Worm (Caenorhabditis elegans) whole organism, mixed stage, embryonic: ENCODE data around the gene F55A11.7.

Source experiments
- M03D4.4 ChIP-seq: sonication (generic microtip); optimal IDR thresholded peaks from 2 replicates; lab custom pipeline; 2017; ENCODE audit warnings: mild to moderate bottlenecking, missing genetic modification characterization, missing compliant biosample characterization
- ceh-83 ChIP-seq: fragments of 200-800 bp; sonication (Bioruptor generic); optimal IDR thresholded peaks from 2 replicates; lab custom pipeline; 2018; ENCODE audit warnings: mild to moderate bottlenecking, missing genetic modification characterization, missing compliant biosample characterization
- ces-1 ChIP-seq: fragments of 150-350 bp; optimal IDR thresholded peaks from 2 replicates; lab custom pipeline; 2014; ENCODE audit warnings: missing biosample characterization, missing genetic modification reagents, missing genetic modification characterization
- drap-1 ChIP-seq: fragments of 200-800 bp; sonication (Bioruptor generic); optimal IDR thresholded peaks from 3 replicates; lab custom pipeline; 2018; ENCODE audit warnings: mild to moderate bottlenecking, missing genetic modification characterization, missing compliant biosample characterization
- elt-1 ChIP-seq: sonication (generic microtip); optimal IDR thresholded peaks from 2 replicates; lab custom pipeline; 2017; ENCODE audit warnings: missing genetic modification characterization, mild to moderate bottlenecking, missing compliant biosample characterization, antibody characterized with exemption, moderate library complexity, borderline replicate concordance; ENCODE audit not compliant: insufficient read depth
- elt-3 ChIP-seq: fragments of 150-350 bp; optimal IDR thresholded peaks from 2 replicates; lab custom pipeline; 2014; ENCODE audit warnings: missing biosample characterization, missing genetic modification characterization
- flh-1 ChIP-seq: fragments of 200-800 bp; sonication (Bioruptor generic); optimal IDR thresholded peaks from 2 replicates; lab custom pipeline; 2018; ENCODE audit warnings: mild to moderate bottlenecking, missing genetic modification characterization, moderate library complexity, missing compliant biosample characterization
- ham-2 ChIP-seq: fragments of 200-800 bp; sonication (Bioruptor generic); optimal IDR thresholded peaks from 2 replicates; lab custom pipeline; 2018; ENCODE audit warnings: mild to moderate bottlenecking, missing genetic modification characterization, missing compliant biosample characterization
- hlh-1 ChIP-seq: fragments of 150-350 bp; optimal IDR thresholded peaks from 2 replicates; lab custom pipeline; 2014; ENCODE audit warnings: missing biosample characterization, missing genetic modification reagents, missing genetic modification characterization
- lin-32 ChIP-seq: fragments of 200-800 bp; sonication (Bioruptor generic); optimal IDR thresholded peaks from 2 replicates; lab custom pipeline; 2018; ENCODE audit warnings: mild to moderate bottlenecking, missing genetic modification characterization, missing compliant biosample characterization
- mab-5 ChIP-seq: fragments of 150-350 bp; optimal IDR thresholded peaks from 2 replicates; lab custom pipeline; 2014; ENCODE audit warnings: missing biosample characterization, missing genetic modification characterization
- mep-1 ChIP-seq: fragments of 150-350 bp; optimal IDR thresholded peaks from 2 replicates; lab custom pipeline; 2017; ENCODE audit warnings: missing biosample characterization, missing genetic modification reagents, missing genetic modification characterization, inconsistent platforms
- mls-2 ChIP-seq: sonication (generic microtip); optimal IDR thresholded peaks from 2 replicates; lab custom pipeline; 2016; ENCODE audit warnings: mild to moderate bottlenecking, missing genetic modification characterization, moderate library complexity, missing compliant biosample characterization
- nhr-12 ChIP-seq: fragments of 150-350 bp; optimal IDR thresholded peaks from 2 replicates; lab custom pipeline; 2014; ENCODE audit warnings: missing biosample characterization, missing genetic modification characterization
- nhr-2 ChIP-seq: fragments of 150-350 bp; optimal IDR thresholded peaks from 2 replicates; lab custom pipeline; 2014; ENCODE audit warnings: missing biosample characterization, missing genetic modification characterization
- nhr-237 ChIP-seq: fragments of 150-350 bp; optimal IDR thresholded peaks from 2 replicates; lab custom pipeline; 2014; ENCODE audit warnings: missing biosample characterization, missing genetic modification characterization
- nhr-76 ChIP-seq: sonication (generic microtip); optimal IDR thresholded peaks from 2 replicates; lab custom pipeline; 2017; ENCODE audit warnings: missing biosample characterization, missing genetic modification characterization
- pha-4 ChIP-seq: fragments of 150-350 bp; optimal IDR thresholded peaks from 2 replicates; lab custom pipeline; 2018; ENCODE audit warnings: missing biosample characterization, missing genetic modification reagents, missing genetic modification characterization
- sem-2 ChIP-seq: fragments of 200-800 bp; sonication (Bioruptor generic); optimal IDR thresholded peaks from 2 replicates; lab custom pipeline; 2018; ENCODE audit warnings: mild to moderate bottlenecking, missing genetic modification characterization, missing compliant biosample characterization
- snpc-4 ChIP-seq: fragments of 150-350 bp; optimal IDR thresholded peaks from 2 replicates; lab custom pipeline; 2014; ENCODE audit warnings: missing biosample characterization, missing genetic modification characterization
- sptf-1 ChIP-seq: sonication (generic microtip); optimal IDR thresholded peaks from 2 replicates; lab custom pipeline; 2017; ENCODE audit warnings: mild to moderate bottlenecking, missing genetic modification characterization, moderate library complexity, missing compliant biosample characterization
- tbx-8 ChIP-seq: fragments of 200-800 bp; sonication (Bioruptor generic); optimal IDR thresholded peaks from 2 replicates; lab custom pipeline; 2018; ENCODE audit warnings: mild to moderate bottlenecking, missing genetic modification characterization, moderate library complexity, missing compliant biosample characterization
- unc-120 ChIP-seq: sonication (generic microtip); optimal IDR thresholded peaks from 2 replicates; lab custom pipeline; 2017; ENCODE audit warnings: missing genetic modification characterization, missing compliant biosample characterization; ENCODE audit not compliant: poor library complexity, severe bottlenecking
- unc-39 ChIP-seq: fragments of 150-350 bp; optimal IDR thresholded peaks from 2 replicates; lab custom pipeline; 2014; ENCODE audit warnings: missing biosample characterization, missing genetic modification characterization
- unc-62 ChIP-seq: fragments of 150-350 bp; optimal IDR thresholded peaks from 2 replicates; lab custom pipeline; 2014; ENCODE audit warnings: missing biosample characterization, missing genetic modification reagents, missing genetic modification characterization
- zip-8 ChIP-seq: fragments of 150-350 bp; optimal IDR thresholded peaks from 2 replicates; lab custom pipeline; 2014; ENCODE audit warnings: missing biosample characterization, missing genetic modification characterization
- ztf-11 ChIP-seq: fragments of 150-350 bp; optimal IDR thresholded peaks from 2 replicates; lab custom pipeline; 2014; ENCODE audit warnings: missing biosample characterization, missing genetic modification characterization

Gene F55A11.7

ce11 chrV:11799252-11799822 lies 12.1 kb upstream of the F55A11.7 start:
- TF ChIP-seq sptf-1 (tag; lab: Kevin White, UChicago): no peak
- TF ChIP-seq nhr-237: peak; percentile 38
- peak; percentile 37 for TF ChIP-seq elt-3 (tag; lab: Kevin White, UChicago)

DNA sequence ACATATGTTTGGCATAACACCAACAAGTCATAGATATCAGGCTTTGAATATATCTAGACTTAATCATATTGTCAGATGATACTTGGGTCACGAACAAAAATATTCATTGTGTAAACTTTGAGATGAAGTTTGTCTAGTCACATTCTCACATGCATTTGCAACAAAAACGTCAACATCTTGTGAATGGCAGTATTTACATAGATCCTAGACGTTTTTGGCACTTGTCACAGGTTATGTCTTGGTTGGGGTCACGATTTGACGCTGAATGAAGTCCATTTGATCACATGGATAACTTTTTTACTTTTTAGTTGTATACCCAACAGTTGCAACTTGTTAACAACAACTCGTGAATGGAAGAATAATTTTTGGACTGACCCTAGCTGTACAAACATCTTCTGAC lies 11.1 kb upstream of the F55A11.7 start:
- no peak for TF ChIP-seq mep-1 (tag; lab: Kevin White, UChicago)
- TF ChIP-seq ham-2: no peak
- no peak for TF ChIP-seq elt-1
- TF ChIP-seq hlh-1 (tag; lab: Kevin White, UChicago): no peak
- TF ChIP-seq unc-62 (GFP tag; lab: Kevin White, UChicago): no peak

ce11 chrV:11797272-11797855 lies 10.1 kb upstream of the F55A11.7 start:
- no peak for TF ChIP-seq nhr-237
- TF ChIP-seq snpc-4 (tag; lab: Kevin White, UChicago): no peak
- TF ChIP-seq mab-5: no peak
- no peak for TF ChIP-seq nhr-2
- no peak for TF ChIP-seq unc-120 (tag; lab: Kevin White, UChicago)
- TF ChIP-seq, all 35 proteins: peak for 0

- TF ChIP-seq unc-39 (tag; lab: Kevin White, UChicago) (no peak), mls-2 (no peak), flh-1 (GFP tag; lab: Kevin White, UChicago) (no peak), hlh-1 (tag; lab: Kevin White, UChicago) (no peak)
Measured at ce11 chrV:11796343-11796742, 9.1 kb upstream of the F55A11.7 start.

ce11 chrV:11795352-11795751 lies 8.1 kb upstream of the F55A11.7 start:
- TF ChIP-seq unc-120 (tag; lab: Kevin White, UChicago): no peak
- no peak for TF ChIP-seq lin-32 (GFP tag; lab: Kevin White, UChicago)
- no peak for TF ChIP-seq snpc-4 (tag; lab: Kevin White, UChicago)
- no peak for TF ChIP-seq zip-8 (tag; lab: Kevin White, UChicago)
- TF ChIP-seq elt-1: no peak
- TF ChIP-seq nhr-76 (tag; lab: Kevin White, UChicago): no peak
- TF ChIP-seq mls-2: no peak
- TF ChIP-seq pha-4: no peak
- TF ChIP-seq elt-3 (tag; lab: Kevin White, UChicago): no peak
- TF ChIP-seq sptf-1 (tag; lab: Kevin White, UChicago): no peak
- TF ChIP-seq ceh-83 (GFP tag; lab: Kevin White, UChicago): no peak
- no peak for TF ChIP-seq unc-39 (tag; lab: Kevin White, UChicago)

ce11 chrV:11794172-11794571 lies 6.9 kb upstream of the F55A11.7 start:
- no peak for TF ChIP-seq hlh-1 (tag; lab: Kevin White, UChicago)
- no peak for TF ChIP-seq ces-1
- no peak for TF ChIP-seq unc-62 (GFP tag; lab: Kevin White, UChicago)
- TF ChIP-seq sptf-1 (tag; lab: Kevin White, UChicago): no peak
- TF ChIP-seq nhr-12 (tag; lab: Kevin White, UChicago): no peak
- no peak for TF ChIP-seq tbx-8 (GFP tag; lab: Kevin White, UChicago)
- no peak for TF ChIP-seq nhr-2

DNA sequence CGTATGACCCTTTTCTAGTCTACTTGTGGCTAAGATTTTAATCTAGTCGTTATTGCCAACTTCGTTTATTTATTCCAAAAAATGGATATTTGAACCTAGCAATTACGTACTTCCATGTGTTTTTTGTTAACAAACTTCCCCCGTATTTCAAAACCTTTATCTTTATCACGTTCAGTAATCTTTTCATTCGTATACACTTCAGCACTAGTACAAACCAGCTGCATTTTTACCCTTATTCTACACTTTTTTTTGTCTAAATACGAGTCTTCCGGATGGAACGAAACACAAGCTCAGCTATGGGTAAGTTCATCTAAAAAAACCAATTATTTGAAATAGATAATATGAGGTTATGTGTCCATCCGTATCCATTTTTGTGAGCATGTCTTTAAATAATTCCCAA lies 2.2 kb upstream of the F55A11.7 start, which contains the start of gene D2023.1:
Gene D2023.1, plus strand, starts transcription at position 77 of the 400 bp plus-strand sequence.
- no peak for TF ChIP-seq nhr-237
- no peak for TF ChIP-seq hlh-1 (tag; lab: Kevin White, UChicago)
- no peak for TF ChIP-seq flh-1 (GFP tag; lab: Kevin White, UChicago)
- no peak for TF ChIP-seq elt-3 (tag; lab: Kevin White, UChicago)
- TF ChIP-seq M03D4.4 (tag; lab: Kevin White, UChicago): no peak
- TF ChIP-seq ztf-11 (tag; lab: Kevin White, UChicago): no peak
- no peak for TF ChIP-seq ham-2
- no peak for TF ChIP-seq nhr-76 (tag; lab: Kevin White, UChicago)
- no peak for TF ChIP-seq drap-1 (GFP tag; lab: Kevin White, UChicago)
- TF ChIP-seq zip-8 (tag; lab: Kevin White, UChicago): no peak
- no peak for TF ChIP-seq unc-120 (tag; lab: Kevin White, UChicago)
- TF ChIP-seq sem-2 (GFP tag; lab: Kevin White, UChicago): no peak
- TF ChIP-seq snpc-4 (tag; lab: Kevin White, UChicago): no peak
- no peak for TF ChIP-seq unc-62 (GFP tag; lab: Kevin White, UChicago)
- TF ChIP-seq ceh-83 (GFP tag; lab: Kevin White, UChicago): no peak
- TF ChIP-seq ces-1: no peak
- TF ChIP-seq pha-4: no peak
